Worm (Caenorhabditis elegans) whole organism, L4 larva: ENCODE data around the gene F16G10.14.
A peak's percentile ranks its signal among the peaks of the same experiment; 100 is the strongest.

Experiments
- F10B5.3 ChIP-seq: sonication (generic microtip); optimal IDR thresholded peaks from 2 replicates; lab custom pipeline; 2016; ENCODE audit warnings: mild to moderate bottlenecking, missing genetic modification characterization, missing compliant biosample characterization
- T26A8.4 ChIP-seq: fragments of 200-800 bp; sonication (Bioruptor generic); IDR thresholded peaks from 2 replicates; pipeline ENCODE4 v1.3.6; 2022; ENCODE audit warnings: missing genetic modification characterization, missing compliant biosample characterization
- aly-2 ChIP-seq: sonication (generic microtip); optimal IDR thresholded peaks from 2 replicates; lab custom pipeline; 2018; ENCODE audit warnings: missing biosample characterization, missing genetic modification characterization
- ama-1 ChIP-seq: fragments of 150-350 bp; optimal IDR thresholded peaks from 2 replicates; lab custom pipeline; 2014; ENCODE audit warnings: inconsistent platforms, mixed read lengths
- ceh-32 ChIP-seq: sonication (generic microtip); optimal IDR thresholded peaks from 2 replicates; lab custom pipeline; 2016; ENCODE audit warnings: mild to moderate bottlenecking, missing genetic modification characterization, missing compliant biosample characterization; ENCODE audit not compliant: poor library complexity
- ceh-44 ChIP-seq: fragments of 200-800 bp; sonication (Bioruptor generic); IDR thresholded peaks from 2 replicates; pipeline ENCODE4 v1.3.6; 2022; ENCODE audit warnings: missing genetic modification reagents, missing genetic modification characterization, missing compliant biosample characterization
- ceh-62 ChIP-seq: sonication (generic microtip); optimal IDR thresholded peaks from 2 replicates; lab custom pipeline; 2017; ENCODE audit warnings: missing biosample characterization, missing genetic modification characterization
- ceh-82 ChIP-seq: sonication (generic microtip); optimal IDR thresholded peaks from 2 replicates; lab custom pipeline; 2017; ENCODE audit warnings: missing biosample characterization, missing genetic modification characterization
- ctbp-1 ChIP-seq: fragments of 200-800 bp; sonication (Bioruptor generic); IDR thresholded peaks from 2 replicates; pipeline ENCODE4 v1.3.6; 2022; ENCODE audit warnings: missing genetic modification reagents, missing genetic modification characterization, missing compliant biosample characterization
- daf-12 ChIP-seq: fragments of 150-350 bp; optimal IDR thresholded peaks from 2 replicates; lab custom pipeline; 2014; ENCODE audit warnings: missing biosample characterization, missing genetic modification reagents, missing genetic modification characterization
- daf-16 ChIP-seq, 3 experiments: sonication (generic microtip); optimal IDR thresholded peaks; 2 replicates each; lab custom pipeline; 2016 to 2017; ENCODE audit warnings: missing genetic modification characterization in 3 of 3, missing genetic modification reagents in 3 of 3, mild to moderate bottlenecking in 2 of 3, missing compliant biosample characterization in 2 of 3, missing biosample characterization in 1 of 3, moderate library complexity in 1 of 3
- dmd-6 ChIP-seq: fragments of 200-800 bp; sonication (Bioruptor generic); IDR thresholded peaks from 2 replicates; pipeline ENCODE4 v1.3.6; 2022; ENCODE audit warnings: missing genetic modification reagents, missing genetic modification characterization, missing compliant biosample characterization
- dve-1 ChIP-seq: sonication (generic microtip); optimal IDR thresholded peaks from 2 replicates; lab custom pipeline; 2017; ENCODE audit warnings: antibody characterized with exemption, mild to moderate bottlenecking, missing genetic modification characterization, missing compliant biosample characterization; ENCODE audit not compliant: insufficient read depth
- hif-1 ChIP-seq, 2 experiments: sonication (generic microtip); optimal IDR thresholded peaks; 2 replicates each; lab custom pipeline; 2016 to 2017; ENCODE audit warnings: missing compliant biosample characterization in 2 of 2, missing genetic modification characterization in 2 of 2, missing genetic modification reagents in 2 of 2, missing genotype in 2 of 2, mild to moderate bottlenecking in 1 of 2
- hlh-11 ChIP-seq: fragments of 200-800 bp; sonication (Bioruptor generic); optimal IDR thresholded peaks from 2 replicates; lab custom pipeline; 2018; ENCODE audit warnings: mild to moderate bottlenecking, missing genetic modification characterization, missing compliant biosample characterization
- hlh-30 ChIP-seq: sonication (generic microtip); optimal IDR thresholded peaks from 2 replicates; lab custom pipeline; 2017; ENCODE audit warnings: antibody characterized with exemption, mild to moderate bottlenecking, missing genetic modification characterization, missing compliant biosample characterization; ENCODE audit not compliant: insufficient read depth
- lim-7 ChIP-seq: fragments of 200-800 bp; sonication (Bioruptor generic); IDR thresholded peaks from 2 replicates; pipeline ENCODE4 v1.3.6; 2022; ENCODE audit warnings: missing genetic modification characterization, missing compliant biosample characterization
- lin-29 ChIP-seq: fragments of 200-800 bp; sonication (Bioruptor generic); IDR thresholded peaks from 2 replicates; pipeline ENCODE4 v1.3.6; 2022; ENCODE audit warnings: missing genetic modification reagents, missing genetic modification characterization, missing compliant biosample characterization
- lin-38 ChIP-seq: fragments of 200-800 bp; sonication (Bioruptor generic); IDR thresholded peaks from 2 replicates; pipeline ENCODE4 v1.3.6; 2022; ENCODE audit warnings: missing genetic modification reagents, missing genetic modification characterization, missing compliant biosample characterization
- lir-3 ChIP-seq: sonication (generic microtip); optimal IDR thresholded peaks from 2 replicates; lab custom pipeline; 2016; ENCODE audit warnings: mild to moderate bottlenecking, missing genetic modification characterization, missing compliant biosample characterization
- lsy-2 ChIP-seq, 2 experiments: fragments of 150-350 bp in 1 of 2; sonication (generic microtip) in 1 of 2; optimal IDR thresholded peaks; 2 replicates each; lab custom pipeline; 2014 to 2017; ENCODE audit warnings: missing biosample characterization in 2 of 2, missing genetic modification characterization in 2 of 2
- mdl-1 ChIP-seq, 2 experiments: fragments of 150-350 bp in 1 of 2; sonication (generic microtip) in 1 of 2; optimal IDR thresholded peaks; 2 replicates each; lab custom pipeline; 2014 to 2017; ENCODE audit warnings: missing biosample characterization in 2 of 2, missing genetic modification characterization in 2 of 2
- mep-1 ChIP-seq: fragments of 150-350 bp; sonication (generic microtip); optimal IDR thresholded peaks from 3 replicates; lab custom pipeline; 2014; ENCODE audit warnings: missing biosample characterization, missing genetic modification characterization
- nhr-102 ChIP-seq: sonication (generic microtip); optimal IDR thresholded peaks from 2 replicates; lab custom pipeline; 2016; ENCODE audit warnings: mild to moderate bottlenecking, missing genetic modification characterization, moderate library complexity, missing compliant biosample characterization
- nhr-28 ChIP-seq: fragments of 150-350 bp; optimal IDR thresholded peaks from 2 replicates; lab custom pipeline; 2014; ENCODE audit warnings: missing biosample characterization, missing genetic modification characterization
- nhr-41 ChIP-seq: fragments of 200-800 bp; sonication (Bioruptor generic); IDR thresholded peaks from 2 replicates; pipeline ENCODE4 v1.3.6; 2022; ENCODE audit warnings: missing genetic modification reagents, missing genetic modification characterization, missing compliant biosample characterization
- nhr-77 ChIP-seq: fragments of 150-350 bp; optimal IDR thresholded peaks from 2 replicates; lab custom pipeline; 2014; ENCODE audit warnings: missing biosample characterization, missing genetic modification characterization
- pha-4 ChIP-seq, 2 experiments: fragments of 150-350 bp in 1 of 2; fragments of 200-800 bp in 1 of 2; sonication (Bioruptor generic) in 1 of 2; IDR thresholded peaks in 1 of 2; optimal IDR thresholded peaks in 1 of 2; 2 replicates each; pipeline versions ENCODE4 v1.3.6 to Lab custom; 2014 to 2022; ENCODE audit warnings: missing genetic modification characterization in 2 of 2, missing genetic modification reagents in 2 of 2, missing biosample characterization in 1 of 2, missing compliant biosample characterization in 1 of 2
- php-3 ChIP-seq: fragments of 200-800 bp; sonication (Bioruptor generic); IDR thresholded peaks from 2 replicates; pipeline ENCODE4 v1.3.6; 2022; ENCODE audit warnings: missing genetic modification reagents, missing genetic modification characterization, missing compliant biosample characterization
- pqm-1 ChIP-seq: sonication (generic microtip); optimal IDR thresholded peaks from 2 replicates; lab custom pipeline; 2017; ENCODE audit warnings: missing biosample characterization, missing genetic modification characterization
- set-16 ChIP-seq: fragments of 200-800 bp; sonication (Bioruptor generic); IDR thresholded peaks from 2 replicates; pipeline ENCODE4 v1.3.6; 2022; ENCODE audit warnings: missing genetic modification reagents, missing genetic modification characterization, missing compliant biosample characterization
- skn-1 ChIP-seq: fragments of 150-350 bp; optimal IDR thresholded peaks from 2 replicates; lab custom pipeline; 2014; ENCODE audit warnings: missing biosample characterization, missing genetic modification characterization
- tra-1 ChIP-seq: fragments of 200-800 bp; sonication (Bioruptor generic); IDR thresholded peaks from 2 replicates; pipeline ENCODE4 v1.3.6; 2022; ENCODE audit warnings: missing genetic modification reagents, missing genetic modification characterization, missing compliant biosample characterization
- zag-1 ChIP-seq: fragments of 150-350 bp; optimal IDR thresholded peaks from 2 replicates; lab custom pipeline; 2014; ENCODE audit warnings: missing biosample characterization, missing genetic modification characterization
- zfp-3 ChIP-seq: fragments of 200-800 bp; sonication (Bioruptor generic); conservative IDR thresholded peaks from 2 replicates; pipeline ENCODE4 v1.3.6; 2022; ENCODE audit warnings: missing genetic modification reagents, missing genetic modification characterization, missing compliant biosample characterization
- zip-11 ChIP-seq: fragments of 200-800 bp; sonication (Bioruptor generic); IDR thresholded peaks from 2 replicates; pipeline ENCODE4 v1.3.6; 2022; ENCODE audit warnings: missing genetic modification characterization, missing compliant biosample characterization
- ztf-7 ChIP-seq: fragments of 150-350 bp; optimal IDR thresholded peaks from 2 replicates; lab custom pipeline; 2014; ENCODE audit warnings: missing biosample characterization, missing genetic modification characterization

Gene F16G10.14

ce11 chrII:2421905-2422304 is 23.1 kb upstream of the F16G10.14 start, which contains the start of gene F42G2.2:
F42G2.2 (plus strand) TSS chrII:2422205.
- TF ChIP-seq lin-38, result no peak
- TF ChIP-seq lin-29 (GFP tag; lab: Robert Waterston, UW), result no peak
- TF ChIP-seq ceh-44, result no peak
- TF ChIP-seq zag-1 (tag; lab: Kevin White, UChicago), result no peak
- no peak for TF ChIP-seq set-16
- no peak for TF ChIP-seq daf-12 (tag; lab: Kevin White, UChicago)
- no peak for TF ChIP-seq zfp-3 (GFP tag; lab: Robert Waterston, UW)
- TF ChIP-seq ceh-82 (tag; lab: Kevin White, UChicago), result no peak
- no peak for TF ChIP-seq ctbp-1 (GFP tag; lab: Robert Waterston, UW)
- no peak for TF ChIP-seq php-3 (GFP tag; lab: Robert Waterston, UW)

- no peak for TF ChIP-seq daf-16 (GFP tag; optimal IDR thresholded peaks at IDR 0.05; lab: Kevin White, UChicago)
- peak; percentile 63 for TF ChIP-seq daf-16 (tag; optimal IDR thresholded peaks at IDR 0.05; lab: Kevin White, UChicago)
- no peak for TF ChIP-seq lir-3 (tag; lab: Kevin White, UChicago)
- peak; percentile 42 for TF ChIP-seq hlh-30
- TF ChIP-seq aly-2 (tag; lab: Kevin White, UChicago), result no peak
- TF ChIP-seq hif-1 (tag; optimal IDR thresholded peaks at IDR 0.05; lab: Kevin White, UChicago), result peak in 1 of 2 experiments; percentile 35
- peak in 1 of 2 experiments; percentile 26 for TF ChIP-seq mdl-1 (tag; optimal IDR thresholded peaks at IDR 0.05; lab: Kevin White, UChicago)
- peak; percentile 53 for TF ChIP-seq dmd-6 (GFP tag; lab: Robert Waterston, UW)
- TF ChIP-seq hlh-11 (tag; lab: Kevin White, UChicago), result peak; percentile 47
- TF ChIP-seq skn-1 (tag; lab: Kevin White, UChicago), result no peak
- TF ChIP-seq ceh-62, result no peak
- no peak for TF ChIP-seq php-3 (GFP tag; lab: Robert Waterston, UW)
- no peak for TF ChIP-seq zip-11 (GFP tag; lab: Robert Waterston, UW)
- TF ChIP-seq tra-1 (GFP tag; lab: Robert Waterston, UW), result no peak
- no peak for TF ChIP-seq ceh-32 (tag; lab: Kevin White, UChicago)
- no peak for TF ChIP-seq nhr-102 (tag; lab: Kevin White, UChicago)
- TF ChIP-seq dve-1 (tag; lab: Kevin White, UChicago), result peak; percentile 28
- TF ChIP-seq nhr-28 (tag; lab: Kevin White, UChicago), result peak; percentile 35
- peak; percentile 39; the same call in 1 of the 2 replicates for TF ChIP-seq pha-4 (GFP tag; IDR thresholded peaks at IDR 0.05; lab: Robert Waterston, UW)
- no peak for TF ChIP-seq pha-4 (tag; optimal IDR thresholded peaks at IDR 0.05; lab: Kevin White, UChicago)
- peak; percentile 36 for TF ChIP-seq pqm-1 (tag; lab: Kevin White, UChicago)
- TF ChIP-seq F10B5.3, result no peak
Observed at ce11 chrII:2421185-2421584, 22.4 kb upstream of the F16G10.14 start.

ce11 chrII:2420685-2421084 is 21.9 kb upstream of the F16G10.14 start:
- TF ChIP-seq nhr-41 (GFP tag; lab: Robert Waterston, UW) (no peak), daf-16 (GFP tag; optimal IDR thresholded peaks at IDR 0.05; lab: Kevin White, UChicago) (no peak), daf-16 (tag; optimal IDR thresholded peaks at IDR 0.05; lab: Kevin White, UChicago) (peak; percentile 99), mdl-1 (tag; optimal IDR thresholded peaks at IDR 0.05; lab: Kevin White, UChicago) (no peak), lsy-2 (tag; optimal IDR thresholded peaks at IDR 0.05; lab: Kevin White, UChicago) (peak in 1 of 2 experiments; percentile 44), lim-7 (GFP tag; lab: Robert Waterston, UW) (no peak), nhr-77 (tag; lab: Kevin White, UChicago) (no peak), ama-1 (no peak), T26A8.4 (no peak), mep-1 (tag; lab: Kevin White, UChicago) (peak; percentile 53), pqm-1 (tag; lab: Kevin White, UChicago) (no peak), ztf-7 (tag; lab: Kevin White, UChicago) (peak; percentile 96), hlh-30 (peak; percentile 7), dve-1 (tag; lab: Kevin White, UChicago) (peak; percentile 22)
